Worm (Caenorhabditis elegans) whole organism, young adult: ENCODE data around the gene srlf-36.

Source experiments
- F57C9.4 ChIP-seq: sonication (generic microtip); optimal IDR thresholded peaks from 2 replicates; lab custom pipeline; 2017; ENCODE audit warnings: mild to moderate bottlenecking, missing genetic modification characterization, missing compliant biosample characterization
- athp-1 ChIP-seq: sonication (generic microtip); optimal IDR thresholded peaks from 2 replicates; lab custom pipeline; 2017; ENCODE audit warnings: mild to moderate bottlenecking, missing genetic modification characterization, missing compliant biosample characterization
- ceh-100 ChIP-seq: fragments of 200-800 bp; sonication (Bioruptor generic); IDR thresholded peaks from 2 replicates; pipeline ENCODE4 v1.3.6; 2022; ENCODE audit warnings: missing genetic modification reagents, missing genetic modification characterization, missing compliant biosample characterization
- egrh-3 ChIP-seq: fragments of 200-800 bp; sonication (Bioruptor generic); IDR thresholded peaks from 2 replicates; pipeline ENCODE4 v1.3.6; 2022; ENCODE audit warnings: missing genetic modification reagents, missing genetic modification characterization, missing compliant biosample characterization
- hrde-1 ChIP-seq: sonication (generic microtip); optimal IDR thresholded peaks from 2 replicates; lab custom pipeline; 2016; ENCODE audit warnings: missing genetic modification characterization, mild to moderate bottlenecking, missing compliant biosample characterization, moderate library complexity, missing genotype, missing genetic modification reagents, borderline replicate concordance
- lir-1 ChIP-seq: fragments of 200-800 bp; sonication (Bioruptor generic); conservative IDR thresholded peaks from 2 replicates; pipeline ENCODE4 v1.3.6; 2022; ENCODE audit warnings: missing genetic modification reagents, missing genetic modification characterization, missing compliant biosample characterization
- repo-1 ChIP-seq: sonication (generic microtip); optimal IDR thresholded peaks from 2 replicates; lab custom pipeline; 2017; ENCODE audit warnings: mild to moderate bottlenecking, missing genetic modification characterization, missing compliant biosample characterization
- snpc-4 ChIP-seq, 5 experiments: fragments of 150-350 bp in 1 of 5; sonication (generic microtip) in 4 of 5; optimal IDR thresholded peaks; 2 replicates each; lab custom pipeline; 2014 to 2018; ENCODE audit warnings: missing genetic modification characterization in 5 of 5, missing biosample characterization in 3 of 5, antibody characterized with exemption in 2 of 5, mild to moderate bottlenecking in 2 of 5, missing compliant biosample characterization in 2 of 5, missing genotype in 2 of 5, moderate library complexity in 2 of 5, missing genetic modification reagents in 1 of 5
- sptf-2 ChIP-seq: fragments of 200-800 bp; sonication (Bioruptor generic); optimal IDR thresholded peaks from 2 replicates; lab custom pipeline; 2018; ENCODE audit warnings: mild to moderate bottlenecking, missing genetic modification characterization, missing compliant biosample characterization
- tlf-1 ChIP-seq: fragments of 200-800 bp; sonication (Bioruptor generic); optimal IDR thresholded peaks from 2 replicates; lab custom pipeline; 2018; ENCODE audit warnings: mild to moderate bottlenecking, missing genetic modification characterization, missing compliant biosample characterization
- unc-130 ChIP-seq: sonication (generic microtip); optimal IDR thresholded peaks from 2 replicates; lab custom pipeline; 2016; ENCODE audit warnings: missing genetic modification reagents, missing genetic modification characterization, missing compliant biosample characterization
- unc-62 ChIP-seq: fragments of 150-350 bp; optimal IDR thresholded peaks from 2 replicates; lab custom pipeline; 2014; ENCODE audit warnings: missing biosample characterization, missing genetic modification reagents, missing genetic modification characterization

DNA sequence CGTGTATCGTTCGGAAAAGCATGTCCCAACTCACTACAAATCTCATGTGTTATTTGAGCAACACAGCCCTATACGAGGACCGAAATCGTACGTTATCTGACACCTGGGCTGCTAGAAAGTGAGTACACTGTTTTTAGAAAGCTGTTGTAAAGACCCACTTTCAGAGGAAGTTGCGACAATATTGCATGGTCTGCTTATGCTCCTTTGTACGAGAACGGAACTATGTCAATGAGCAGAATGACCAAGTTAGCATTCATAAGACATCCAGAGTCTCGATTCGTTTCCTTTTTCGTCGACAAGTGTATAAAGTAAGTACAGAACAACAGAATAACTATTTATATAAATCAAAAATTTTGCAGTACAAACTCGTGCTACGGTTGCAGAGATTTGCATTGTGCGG is 32.7 kb downstream of the srlf-36 start:
- no peak for TF ChIP-seq tlf-1 (GFP tag; lab: Kevin White, UChicago)
- no peak for TF ChIP-seq lir-1 (GFP tag; lab: Robert Waterston, UW)
- TF ChIP-seq unc-62 (GFP tag; lab: Kevin White, UChicago), result no peak
- no peak for TF ChIP-seq athp-1 (tag; lab: Kevin White, UChicago)
- TF ChIP-seq unc-130 (GFP tag; lab: Kevin White, UChicago), result no peak
- TF ChIP-seq egrh-3 (GFP tag; lab: Robert Waterston, UW), result no peak
- no peak for TF ChIP-seq snpc-4 (GFP tag; optimal IDR thresholded peaks at IDR 0.05; lab: Kevin White, UChicago)
- no peak for TF ChIP-seq snpc-4 (tag; optimal IDR thresholded peaks at IDR 0.05; lab: Kevin White, UChicago)
- TF ChIP-seq sptf-2, result no peak
- TF ChIP-seq F57C9.4 (tag; lab: Kevin White, UChicago), result no peak
- TF ChIP-seq repo-1 (tag; lab: Kevin White, UChicago), result no peak
- TF ChIP-seq ceh-100 (GFP tag; lab: Robert Waterston, UW), result no peak
- TF ChIP-seq hrde-1 (tag; lab: Kevin White, UChicago), result no peak
